Fruit fly (Drosophila melanogaster): ENCODE results near the gene CG12541.

The CG12541 gene

dm6 chrX:7001135-7001769, 64.6 kb downstream of the CG12541 start (continued):
- TF ChIP-seq grn (GFP tag; optimal IDR thresholded peaks at IDR 0.05), result peak; percentile 57
- TF ChIP-seq Meics (GFP tag; optimal IDR thresholded peaks at IDR 0.05), result peak; percentile 63
- TF ChIP-seq Nf-YB (GFP tag; optimal IDR thresholded peaks at IDR 0.05), result no peak
- TF ChIP-seq YL-1 (GFP tag; optimal IDR thresholded peaks at IDR 0.05), result no peak
- no peak for TF ChIP-seq CG6854 (GFP tag; optimal IDR thresholded peaks at IDR 0.05)
- TF ChIP-seq Chrac-16 (GFP tag; optimal IDR thresholded peaks at IDR 0.05), result peak; percentile 31
- TF ChIP-seq CG9797 (GFP tag; optimal IDR thresholded peaks at IDR 0.05), result no peak
- TF ChIP-seq CG15479 (GFP tag; optimal IDR thresholded peaks at IDR 0.05), result peak; percentile 42
- peak; percentile 72 for TF ChIP-seq CG2712 (tag; optimal IDR thresholded peaks at IDR 0.05)
- no peak for TF ChIP-seq CG2202 (tag; optimal IDR thresholded peaks at IDR 0.05)
- no peak for TF ChIP-seq tin (GFP tag; optimal IDR thresholded peaks at IDR 0.05)
- peak; percentile 43 for TF ChIP-seq ATbp (GFP tag; optimal IDR thresholded peaks at IDR 0.05)
- TF ChIP-seq CHES-1-like (GFP tag; optimal IDR thresholded peaks at IDR 0.05), result peak; percentile 5
- peak; percentile 42 for TF ChIP-seq Dip3 (GFP tag; optimal IDR thresholded peaks at IDR 0.05)
- no peak for TF ChIP-seq CG11696 (GFP tag; IDR thresholded peaks at IDR 0.05)
- TF ChIP-seq nom (GFP tag; optimal IDR thresholded peaks at IDR 0.05), result no peak
- TF ChIP-seq run (tag; optimal IDR thresholded peaks at IDR 0.05), result no peak
- no peak for TF ChIP-seq aop (GFP tag; IDR thresholded peaks at IDR 0.05)
- TF ChIP-seq nau (GFP tag; optimal IDR thresholded peaks at IDR 0.05), result no peak
- peak; percentile 68 for TF ChIP-seq gem (tag; optimal IDR thresholded peaks at IDR 0.05)
- TF ChIP-seq MBD-R2 (GFP tag; IDR thresholded peaks at IDR 0.05), result peak; percentile 26; the same call in 1 of the 2 replicates
- TF ChIP-seq CG9609 (GFP tag; optimal IDR thresholded peaks at IDR 0.05), result no peak
- TF ChIP-seq scrt (GFP tag; optimal IDR thresholded peaks at IDR 0.05), result peak; percentile 41
- peak; percentile 55 for TF ChIP-seq D19B (GFP tag; optimal IDR thresholded peaks at IDR 0.05)
- TF ChIP-seq nmo (GFP tag; optimal IDR thresholded peaks at IDR 0.05), result peak; percentile 17
- TF ChIP-seq CG10543 (GFP tag; optimal IDR thresholded peaks at IDR 0.05), result peak; percentile 35
- no peak for TF ChIP-seq tll (GFP tag; optimal IDR thresholded peaks at IDR 0.05)
- no peak for TF ChIP-seq Doc2 (GFP tag; IDR thresholded peaks at IDR 0.05)
- TF ChIP-seq CG12769 (tag; optimal IDR thresholded peaks at IDR 0.05), result peak; percentile 59
- no peak for TF ChIP-seq CG14965 (GFP tag; optimal IDR thresholded peaks at IDR 0.05; ENCODE audit: borderline replicate concordance)
- no peak for TF ChIP-seq Trl (optimal IDR thresholded peaks at IDR 0.05)
- TF ChIP-seq Trl (GFP tag; optimal IDR thresholded peaks at IDR 0.05), result no peak
- TF ChIP-seq CG1602 (GFP tag; optimal IDR thresholded peaks at IDR 0.05), result peak; percentile 22
- peak; percentile 74 for TF ChIP-seq vvl (GFP tag; IDR thresholded peaks at IDR 0.05)
- peak; percentile 45 for TF ChIP-seq CG12659 (GFP tag; optimal IDR thresholded peaks at IDR 0.05)
- peak; percentile 55 for TF ChIP-seq CG11695 (GFP tag; IDR thresholded peaks at IDR 0.05)
- TF ChIP-seq CG3847 (GFP tag; IDR thresholded peaks at IDR 0.05), result peak; percentile 44; the same call in 1 of the 2 replicates
- no peak for TF ChIP-seq sd (tag; optimal IDR thresholded peaks at IDR 0.05)
- peak; percentile 57; the same call in 1 of the 2 replicates for TF ChIP-seq slbo (GFP tag; IDR thresholded peaks at IDR 0.05)
- no peak for TF ChIP-seq BEAF-32 (GFP tag; optimal IDR thresholded peaks at IDR 0.05)
- no peak for TF ChIP-seq CG10462 (GFP tag; optimal IDR thresholded peaks at IDR 0.05)
- no peak for TF ChIP-seq Doc3 (GFP tag; IDR thresholded peaks at IDR 0.05; ENCODE audit: partially characterized antibody)
- TF ChIP-seq CG10267 (tag; optimal IDR thresholded peaks at IDR 0.05), result peak; percentile 30
- TF ChIP-seq CG9932 (GFP tag; IDR thresholded peaks at IDR 0.05), result peak; percentile 39; the same call in 1 of the 2 replicates
- TF ChIP-seq Hr3 (GFP tag; optimal IDR thresholded peaks at IDR 0.05), result no peak
- TF ChIP-seq CG4282 (GFP tag; optimal IDR thresholded peaks at IDR 0.05), result no peak
- TF ChIP-seq CG7987 (GFP tag; optimal IDR thresholded peaks at IDR 0.05), result no peak
- no peak for TF ChIP-seq ewg (GFP tag; optimal IDR thresholded peaks at IDR 0.05)
- no peak for TF ChIP-seq CG4854 (GFP tag; optimal IDR thresholded peaks at IDR 0.05)
- TF ChIP-seq CG31441 (GFP tag; IDR thresholded peaks at IDR 0.05), result peak; percentile 75

All from whole organism, embryonic.